Fruit fly (Drosophila melanogaster) whole organism, embryonic: ENCODE results near the gene CG17781.
A peak's percentile ranks its signal among the peaks of the same experiment; 100 is the strongest.

Experiments used
- Abd-B ChIP-seq: fragments of 200-800 bp; sonication (Bioruptor generic); optimal IDR thresholded peaks from 2 replicates; lab custom pipeline; 2018; ENCODE audit warnings: missing biosample characterization, mild to moderate bottlenecking, missing genetic modification characterization, moderate library complexity
- BEAF-32 ChIP-seq: fragments of 200-800 bp; sonication (Bioruptor generic); optimal IDR thresholded peaks from 3 replicates; lab custom pipeline; 2017; ENCODE audit warnings: missing biosample characterization, missing genetic modification characterization, mild to moderate bottlenecking, moderate library complexity, missing genetic modification reagents
- C15 ChIP-seq: fragments of 200-800 bp; sonication (Bioruptor generic); IDR thresholded peaks from 3 replicates; pipeline ENCODE4 v1.3.6; 2022; ENCODE audit warnings: missing biosample characterization, missing genetic modification characterization
- CG11093 ChIP-seq: fragments of 200-800 bp; sonication (Bioruptor generic); IDR thresholded peaks from 3 replicates; pipeline ENCODE4 v1.3.6; 2022; ENCODE audit warnings: missing biosample characterization, missing genetic modification characterization
- CG11504 ChIP-seq: fragments of 200-800 bp; sonication (Bioruptor generic); optimal IDR thresholded peaks from 3 replicates; lab custom pipeline; 2019; ENCODE audit warnings: missing biosample characterization, mild to moderate bottlenecking, missing genetic modification characterization, moderate library complexity
- CG11696 ChIP-seq: fragments of 200-800 bp; sonication (Bioruptor generic); IDR thresholded peaks from 2 replicates; pipeline ENCODE4 v1.3.6; 2022; ENCODE audit warnings: missing biosample characterization, missing genetic modification characterization
- CG12236 ChIP-seq: fragments of 200-800 bp; sonication (Bioruptor generic); optimal IDR thresholded peaks from 2 replicates; lab custom pipeline; 2016; ENCODE audit warnings: missing biosample characterization, missing genetic modification characterization
- CG12659 ChIP-seq: fragments of 200-800 bp; sonication (Bioruptor generic); optimal IDR thresholded peaks from 3 replicates; lab custom pipeline; 2017; ENCODE audit warnings: mild to moderate bottlenecking, missing biosample characterization, missing genetic modification reagents, missing genetic modification characterization
- CG13287 ChIP-seq: fragments of 200-800 bp; sonication (Bioruptor generic); IDR thresholded peaks from 2 replicates; pipeline ENCODE4 v1.3.6; 2022; ENCODE audit warnings: missing biosample characterization, missing genetic modification characterization; ENCODE audit not compliant: partially characterized antibody
- CG1647 ChIP-seq: fragments of 200-800 bp; sonication (Bioruptor generic); optimal IDR thresholded peaks from 3 replicates; lab custom pipeline; 2016; ENCODE audit warnings: missing biosample characterization, missing genetic modification characterization
- CG17186 ChIP-seq: fragments of 200-800 bp; sonication (Bioruptor generic); optimal IDR thresholded peaks from 3 replicates; lab custom pipeline; 2017; ENCODE audit warnings: missing biosample characterization, missing genetic modification reagents, missing genetic modification characterization
- CG30403 ChIP-seq: fragments of 200-800 bp; sonication (Bioruptor generic); optimal IDR thresholded peaks from 3 replicates; lab custom pipeline; 2016; ENCODE audit warnings: missing biosample characterization, missing genetic modification characterization
- CG34224 ChIP-seq: fragments of 200-800 bp; sonication (Bioruptor generic); IDR thresholded peaks from 3 replicates; pipeline ENCODE4 v1.3.6; 2022; ENCODE audit warnings: missing biosample characterization, missing genetic modification characterization; ENCODE audit not compliant: partially characterized antibody
- CG3995 ChIP-seq: fragments of 200-800 bp; sonication (Bioruptor generic); optimal IDR thresholded peaks from 3 replicates; lab custom pipeline; 2016; ENCODE audit warnings: missing biosample characterization, missing genetic modification characterization
- CG4328 ChIP-seq: fragments of 200-800 bp; sonication (Bioruptor generic); optimal IDR thresholded peaks from 3 replicates; lab custom pipeline; 2017; ENCODE audit warnings: missing biosample characterization, missing genetic modification reagents, missing genetic modification characterization
- CG6254 ChIP-seq: fragments of 200-800 bp; sonication (Bioruptor generic); optimal IDR thresholded peaks from 3 replicates; lab custom pipeline; 2017; ENCODE audit warnings: mild to moderate bottlenecking, missing biosample characterization, missing genetic modification reagents, missing genetic modification characterization
- CTCF ChIP-seq: fragments of 200-800 bp; sonication (Bioruptor generic); optimal IDR thresholded peaks from 2 replicates; lab custom pipeline; 2017; ENCODE audit warnings: missing biosample characterization, mild to moderate bottlenecking, missing genetic modification characterization, moderate library complexity
- Dip3 ChIP-seq: fragments of 200-800 bp; sonication (Bioruptor generic); optimal IDR thresholded peaks from 3 replicates; lab custom pipeline; 2016; ENCODE audit warnings: missing biosample characterization, missing genetic modification characterization
- Dll ChIP-seq: fragments of 200-800 bp; sonication (Bioruptor generic); IDR thresholded peaks from 4 replicates; pipeline ENCODE4 v1.3.6; 2022; ENCODE audit warnings: missing biosample characterization, missing genetic modification characterization; ENCODE audit not compliant: partially characterized antibody
- Dref ChIP-seq: fragments of 200-800 bp; sonication (Bioruptor generic); IDR thresholded peaks from 2 replicates; pipeline ENCODE4 v1.3.6; 2022; ENCODE audit warnings: missing biosample characterization, missing genetic modification characterization
- E2f2 ChIP-seq: fragments of 200-800 bp; sonication (Bioruptor generic); IDR thresholded peaks from 2 replicates; pipeline ENCODE4 v1.3.6; 2022; ENCODE audit warnings: missing biosample characterization, missing genetic modification characterization
- HmgZ ChIP-seq: fragments of 200-800 bp; sonication (Bioruptor generic); optimal IDR thresholded peaks from 2 replicates; lab custom pipeline; 2018; ENCODE audit warnings: missing biosample characterization, mild to moderate bottlenecking, missing genetic modification characterization
- Lhr ChIP-seq: fragments of 200-800 bp; sonication (Bioruptor generic); optimal IDR thresholded peaks from 3 replicates; lab custom pipeline; 2017; ENCODE audit warnings: mild to moderate bottlenecking, missing biosample characterization, missing genetic modification reagents, missing genetic modification characterization
- MBD-R2 ChIP-seq: fragments of 200-800 bp; sonication (Bioruptor generic); IDR thresholded peaks from 2 replicates; pipeline ENCODE4 v1.3.6; 2022; ENCODE audit warnings: missing biosample characterization, missing genetic modification characterization
- MESR4 ChIP-seq: fragments of 200-800 bp; sonication (Bioruptor generic); optimal IDR thresholded peaks from 2 replicates; lab custom pipeline; 2018; ENCODE audit warnings: missing biosample characterization, mild to moderate bottlenecking, missing genetic modification characterization, moderate library complexity
- Med ChIP-seq: fragments of 200-800 bp; sonication (Bioruptor generic); peaks from one replicate; lab custom pipeline; 2016; ENCODE audit warnings: missing biosample characterization, missing genetic modification characterization, mild to moderate bottlenecking, inconsistent platforms, moderate library complexity
- Scr ChIP-seq: fragments of 200-800 bp; sonication (Bioruptor generic); IDR thresholded peaks from 2 replicates; pipeline ENCODE4 v1.3.6; 2022; ENCODE audit warnings: missing biosample characterization, missing genetic modification characterization; ENCODE audit not compliant: partially characterized antibody
- Sin3A ChIP-seq: fragments of >200 bp; optimal IDR thresholded peaks from 2 replicates; lab custom pipeline; 2018
- ci ChIP-seq: fragments of 200-800 bp; sonication (Bioruptor generic); IDR thresholded peaks from 3 replicates; pipeline ENCODE4 v1.3.6; 2022; ENCODE audit warnings: missing biosample characterization, missing genetic modification characterization
- corto ChIP-seq: fragments of 200-800 bp; sonication (Bioruptor generic); optimal IDR thresholded peaks from 2 replicates; lab custom pipeline; 2016; ENCODE audit warnings: missing biosample characterization, mild to moderate bottlenecking, missing genetic modification characterization, moderate library complexity
- croc ChIP-seq: fragments of 200-800 bp; sonication (Bioruptor generic); conservative IDR thresholded peaks from 3 replicates; pipeline ENCODE4 v1.3.6; 2022; ENCODE audit warnings: missing biosample characterization, missing genetic modification characterization
- dysf ChIP-seq: fragments of 200-800 bp; sonication (Bioruptor generic); IDR thresholded peaks from 3 replicates; pipeline ENCODE4 v1.3.6; 2022; ENCODE audit warnings: missing biosample characterization, missing genetic modification characterization
- her ChIP-seq: fragments of 200-800 bp; sonication (Bioruptor generic); optimal IDR thresholded peaks from 2 replicates; lab custom pipeline; 2016; ENCODE audit warnings: missing biosample characterization, missing genetic modification characterization
- ken ChIP-seq: fragments of 200-800 bp; sonication (Bioruptor generic); IDR thresholded peaks from 3 replicates; pipeline ENCODE4 v1.3.6; 2022; ENCODE audit warnings: missing biosample characterization, missing genetic modification characterization
- knrl ChIP-seq: fragments of 200-800 bp; sonication (Bioruptor generic); IDR thresholded peaks from 3 replicates; pipeline ENCODE4 v1.3.6; 2022; ENCODE audit warnings: missing biosample characterization, missing genetic modification characterization; ENCODE audit not compliant: partially characterized antibody
- nmo ChIP-seq: fragments of 200-800 bp; sonication (Bioruptor generic); optimal IDR thresholded peaks from 2 replicates; lab custom pipeline; 2018; ENCODE audit warnings: missing biosample characterization, mild to moderate bottlenecking, missing genetic modification characterization, moderate library complexity
- nom ChIP-seq: fragments of 200-800 bp; sonication (Bioruptor generic); optimal IDR thresholded peaks from 2 replicates; lab custom pipeline; 2017; ENCODE audit warnings: missing biosample characterization, missing genetic modification characterization, mild to moderate bottlenecking, moderate library complexity, missing genetic modification reagents
- phol ChIP-seq: fragments of 200-800 bp; sonication (Bioruptor generic); optimal IDR thresholded peaks from 3 replicates; lab custom pipeline; 2018; ENCODE audit warnings: missing biosample characterization, mild to moderate bottlenecking, missing genetic modification characterization, moderate library complexity
- pita ChIP-seq: fragments of 200-800 bp; sonication (Bioruptor generic); optimal IDR thresholded peaks from 2 replicates; lab custom pipeline; 2017; ENCODE audit warnings: missing biosample characterization, mild to moderate bottlenecking, missing genetic modification characterization
- sens ChIP-seq: fragments of 200-800 bp; sonication (Bioruptor generic); peaks from one replicate; lab custom pipeline; 2016; ENCODE audit warnings: missing biosample characterization, missing genetic modification characterization
- seq ChIP-seq: fragments of 200-800 bp; sonication (Bioruptor generic); IDR thresholded peaks from 2 replicates; pipeline ENCODE4 v1.3.6; 2022; ENCODE audit warnings: missing biosample characterization, missing genetic modification characterization
- so ChIP-seq: fragments of 200-800 bp; sonication (Bioruptor generic); IDR thresholded peaks from 3 replicates; pipeline ENCODE4 v1.3.6; 2022; ENCODE audit warnings: missing biosample characterization, missing genetic modification characterization
- sob ChIP-seq: fragments of 200-800 bp; sonication (Bioruptor generic); IDR thresholded peaks from 2 replicates; pipeline ENCODE4 v1.3.6; 2022; ENCODE audit warnings: missing biosample characterization, missing genetic modification characterization
- sqz ChIP-seq: fragments of 200-800 bp; sonication (Bioruptor generic); optimal IDR thresholded peaks from 3 replicates; lab custom pipeline; 2018; ENCODE audit warnings: missing biosample characterization, mild to moderate bottlenecking, missing genetic modification characterization
- stc ChIP-seq: fragments of 200-800 bp; sonication (Bioruptor generic); IDR thresholded peaks from 2 replicates; pipeline ENCODE4 v1.3.6; 2022; ENCODE audit warnings: missing biosample characterization, missing genetic modification characterization
- tgo ChIP-seq: fragments of 200-800 bp; sonication (Bioruptor generic); IDR thresholded peaks from 3 replicates; pipeline ENCODE4 v1.3.6; 2022; ENCODE audit warnings: missing biosample characterization, missing genetic modification characterization
- trem ChIP-seq: fragments of 200-800 bp; optimal IDR thresholded peaks from 3 replicates; lab custom pipeline; 2019; ENCODE audit warnings: missing biosample characterization, mild to moderate bottlenecking, missing genetic modification characterization, moderate library complexity
- trh ChIP-seq: fragments of 200-800 bp; sonication (Bioruptor generic); optimal IDR thresholded peaks from 2 replicates; lab custom pipeline; 2016; ENCODE audit warnings: missing biosample characterization, missing genetic modification characterization
- vvl ChIP-seq: fragments of 200-800 bp; sonication (Bioruptor generic); IDR thresholded peaks from 2 replicates; pipeline ENCODE4 v1.3.6; 2022; ENCODE audit warnings: missing biosample characterization, missing genetic modification characterization
- zen ChIP-seq: fragments of 200-800 bp; sonication (Bioruptor generic); optimal IDR thresholded peaks from 3 replicates; lab custom pipeline; 2018; ENCODE audit warnings: missing biosample characterization, mild to moderate bottlenecking, missing genetic modification characterization, moderate library complexity
- zfh1 ChIP-seq: fragments of 200-800 bp; sonication (Bioruptor generic); IDR thresholded peaks from 3 replicates; pipeline ENCODE4 v1.3.6; 2022; ENCODE audit warnings: missing biosample characterization, missing genetic modification characterization

CG17781 gene

dm6 chr3R:24359957-24360356 is 15.5 kb downstream of the CG17781 start, which contains the start of gene CG18528 (continued):
- TF ChIP-seq nom: no peak
- no peak for TF ChIP-seq stc (GFP tag; lab: Robert Waterston, UW)
- TF ChIP-seq ci (GFP tag; lab: Robert Waterston, UW): peak; percentile 33; the same call in 1 of the 3 replicates
- peak; percentile 52; the same call in 1 of the 2 replicates for TF ChIP-seq CG13287
- TF ChIP-seq seq (GFP tag; lab: Robert Waterston, UW): peak; percentile 11; the same call in 1 of the 2 replicates
- TF ChIP-seq knrl (GFP tag; lab: Robert Waterston, UW): peak; percentile 15; the same call in 1 of the 3 replicates
- no peak for TF ChIP-seq corto (GFP tag; lab: Kevin White, UChicago)
- TF ChIP-seq CG11504: no peak
- TF ChIP-seq CG17186 (GFP tag; lab: Kevin White, UChicago): peak; percentile 28
- TF ChIP-seq CG12236 (GFP tag; lab: Kevin White, UChicago): peak; percentile 3
- peak; percentile 82 for TF ChIP-seq her (GFP tag; lab: Kevin White, UChicago)
- TF ChIP-seq E2f2: peak; percentile 68
- no peak for TF ChIP-seq sqz (GFP tag; lab: Kevin White, UChicago)
- 0 out of 2 replicates have a peak, but pooled peaks have one; percentile 33 for TF ChIP-seq Dref (GFP tag; lab: Robert Waterston, UW)
- peak; percentile 71 for TF ChIP-seq CG3995
- TF ChIP-seq CG1647 (GFP tag; lab: Kevin White, UChicago): no peak
- TF ChIP-seq croc: no peak
- no peak for TF ChIP-seq CG11696 (GFP tag; lab: Robert Waterston, UW)
- peak; percentile 49 for TF ChIP-seq trem (tag; lab: Kevin White, UChicago)
- peak; percentile 80 for TF ChIP-seq MBD-R2
- TF ChIP-seq Dll (GFP tag; lab: Robert Waterston, UW): peak; percentile 24; the same call in 1 of the 4 replicates
- TF ChIP-seq CTCF (GFP tag; lab: Kevin White, UChicago): peak; percentile 62
- TF ChIP-seq CG12659 (GFP tag; lab: Kevin White, UChicago): peak; percentile 39
- TF ChIP-seq zfh1 (GFP tag; lab: Robert Waterston, UW): peak; percentile 31; the same call in 1 of the 3 replicates
- TF ChIP-seq CG34224: no peak
- no peak for TF ChIP-seq sob
- no peak for TF ChIP-seq so (GFP tag; lab: Robert Waterston, UW)
- no peak for TF ChIP-seq CG4328 (GFP tag; lab: Kevin White, UChicago)
- TF ChIP-seq C15 (GFP tag; lab: Robert Waterston, UW): no peak
- no peak for TF ChIP-seq CG6254
- 0 out of 2 replicates have a peak, but pooled peaks have one; percentile 10 for TF ChIP-seq vvl (GFP tag; lab: Robert Waterston, UW)
- TF ChIP-seq zen (tag; lab: Kevin White, UChicago): peak; percentile 71
- TF ChIP-seq CG11093 (GFP tag; lab: Robert Waterston, UW): no peak
- 0 out of 3 replicates have a peak, but pooled peaks have one; percentile 6 for TF ChIP-seq dysf
- no peak for TF ChIP-seq tgo
- TF ChIP-seq CG30403 (GFP tag; lab: Kevin White, UChicago): no peak
- peak; percentile 82 for TF ChIP-seq Abd-B (GFP tag; lab: Kevin White, UChicago)
- peak; percentile 59 for TF ChIP-seq BEAF-32 (GFP tag; lab: Kevin White, UChicago)
- TF ChIP-seq nmo (GFP tag; lab: Kevin White, UChicago): peak; percentile 43
- TF ChIP-seq MESR4: peak; percentile 17
- peak; percentile 86 for TF ChIP-seq Med (GFP tag; lab: Kevin White, UChicago)
- peak; percentile 73 for TF ChIP-seq sens (GFP tag; lab: Kevin White, UChicago)
- peak; percentile 60 for TF ChIP-seq HmgZ (tag; lab: Kevin White, UChicago)
- peak; percentile 31 for TF ChIP-seq Scr
- no peak for TF ChIP-seq ken (GFP tag; lab: Robert Waterston, UW)
- TF ChIP-seq pita (GFP tag; lab: Kevin White, UChicago): peak; percentile 87
- TF ChIP-seq trh (GFP tag; lab: Kevin White, UChicago): no peak
- peak; percentile 53 for TF ChIP-seq Dip3 (GFP tag; lab: Kevin White, UChicago)
- peak; percentile 47 for TF ChIP-seq phol
- peak; percentile 29 for TF ChIP-seq Sin3A (lab: Kevin White, UChicago)
- peak; percentile 84 for TF ChIP-seq Lhr (GFP tag; lab: Kevin White, UChicago)
